Fruit fly (Drosophila melanogaster) whole organism, wandering third instar larva: Measurements from ENCODE around the gene ben.

ENCODE experiments used
- Abd-B ChIP-seq: fragments of >200 bp; optimal IDR thresholded peaks from 2 replicates; lab custom pipeline; 2017; ENCODE audit warnings: missing biosample characterization, missing genetic modification characterization
- CG32264 ChIP-seq: fragments of 200-800 bp; sonication (Bioruptor generic); optimal IDR thresholded peaks from 2 replicates; lab custom pipeline; 2016; ENCODE audit warnings: missing biosample characterization, missing genetic modification characterization
- CG9705 ChIP-seq: fragments of 200-800 bp; sonication (Bioruptor generic); optimal IDR thresholded peaks from 2 replicates; lab custom pipeline; 2018; ENCODE audit warnings: missing biosample characterization, mild to moderate bottlenecking, missing genetic modification characterization
- CrebA ChIP-seq: fragments of 200-800 bp; sonication (Bioruptor generic); optimal IDR thresholded peaks from 2 replicates; lab custom pipeline; 2016; ENCODE audit warnings: missing biosample characterization, mild to moderate bottlenecking, missing genetic modification characterization, borderline replicate concordance
- Dif ChIP-seq: fragments of 200-275, 200-300 bp; sonication (Bioruptor generic); optimal IDR thresholded peaks from 2 replicates; lab custom pipeline; 2018; ENCODE audit warnings: missing biosample characterization, missing genetic modification characterization; ENCODE audit not compliant: partially characterized antibody
- GATAd ChIP-seq: sonication (Bioruptor generic); optimal IDR thresholded peaks from 2 replicates; lab custom pipeline; 2016; ENCODE audit warnings: missing biosample characterization, missing genetic modification characterization
- HLH106 ChIP-seq: fragments of 200-800 bp; optimal IDR thresholded peaks from 3 replicates; lab custom pipeline; 2019; ENCODE audit warnings: missing biosample characterization, mild to moderate bottlenecking, missing genetic modification characterization, moderate library complexity
- Hnf4 ChIP-seq: fragments of 200-800 bp; sonication (Bioruptor generic); optimal IDR thresholded peaks from 2 replicates; lab custom pipeline; 2016; ENCODE audit warnings: missing biosample characterization, mild to moderate bottlenecking, missing genetic modification characterization
- Hr78 ChIP-seq: fragments of >200 bp; optimal IDR thresholded peaks from 2 replicates; lab custom pipeline; 2017; ENCODE audit warnings: missing biosample characterization, missing genetic modification characterization
- Hr83 ChIP-seq: fragments of 200-300 bp; sonication (Bioruptor generic); optimal IDR thresholded peaks from 2 replicates; lab custom pipeline; 2016; ENCODE audit warnings: missing biosample characterization, mild to moderate bottlenecking, missing genetic modification characterization, moderate library complexity; ENCODE audit not compliant: poor library complexity, severe bottlenecking
- Jra ChIP-seq: sonication (Bioruptor generic); optimal IDR thresholded peaks from 2 replicates; lab custom pipeline; 2016; ENCODE audit warnings: missing biosample characterization, missing genetic modification characterization
- Mio ChIP-seq: sonication (Bioruptor generic); optimal IDR thresholded peaks from 2 replicates; lab custom pipeline; 2016; ENCODE audit warnings: missing biosample characterization, missing genetic modification characterization
- Myc ChIP-seq: fragments of >200 bp; optimal IDR thresholded peaks from 2 replicates; lab custom pipeline; 2017
- N ChIP-seq: fragments of >200 bp; optimal IDR thresholded peaks from 2 replicates; lab custom pipeline; 2018; ENCODE audit warnings: missing biosample characterization, missing external identifiers, missing genetic modification characterization
- OdsH ChIP-seq: fragments of 200-800 bp; sonication (Bioruptor generic); optimal IDR thresholded peaks from 2 replicates; lab custom pipeline; 2016; ENCODE audit warnings: missing biosample characterization, mild to moderate bottlenecking, missing genetic modification characterization
- Rel ChIP-seq, 2 experiments: fragments of 200-800 bp; sonication (Bioruptor generic) in 1 of 2; optimal IDR thresholded peaks; 2 replicates in 1 of 2; 3 replicates in 1 of 2; lab custom pipeline; 2016 to 2019; ENCODE audit warnings: mild to moderate bottlenecking in 2 of 2, missing biosample characterization in 2 of 2, missing genetic modification characterization in 2 of 2, moderate library complexity in 1 of 2
- Sp1 ChIP-seq: fragments of 200-800 bp; sonication (Bioruptor generic); optimal IDR thresholded peaks from 3 replicates; lab custom pipeline; 2019; ENCODE audit warnings: missing biosample characterization, mild to moderate bottlenecking, missing genetic modification characterization, moderate library complexity
- Vsx2 ChIP-seq: fragments of 200-300, 225-300 bp; sonication (Bioruptor generic); optimal IDR thresholded peaks from 2 replicates; lab custom pipeline; 2018; ENCODE audit warnings: missing biosample characterization, missing genetic modification characterization; ENCODE audit not compliant: partially characterized antibody
- br ChIP-seq: fragments of 200-800 bp; sonication (Bioruptor generic); optimal IDR thresholded peaks from 2 replicates; lab custom pipeline; 2016; ENCODE audit warnings: missing biosample characterization, missing genetic modification characterization
- brk ChIP-seq: fragments of 200-800 bp; sonication (Bioruptor generic); optimal IDR thresholded peaks from 2 replicates; lab custom pipeline; 2016; ENCODE audit warnings: missing biosample characterization, mild to moderate bottlenecking, missing genetic modification characterization
- dl ChIP-seq, 2 experiments: fragments of 175-275, 200-275 bp in 1 of 2; fragments of 200-275 bp in 1 of 2; sonication (Bioruptor generic); optimal IDR thresholded peaks; lab custom pipeline; 2018; ENCODE audit warnings: mild to moderate bottlenecking in 2 of 2, missing biosample characterization in 2 of 2, missing genetic modification characterization in 2 of 2, moderate library complexity in 2 of 2; ENCODE audit not compliant: partially characterized antibody in 2 of 2, insufficient read depth in 1 of 2
- dmrt93B ChIP-seq: fragments of 200-800 bp; sonication (Bioruptor generic); optimal IDR thresholded peaks from 2 replicates; lab custom pipeline; 2018; ENCODE audit warnings: missing biosample characterization, mild to moderate bottlenecking, missing genetic modification characterization
- dsf ChIP-seq: sonication (Bioruptor generic); optimal IDR thresholded peaks from 2 replicates; lab custom pipeline; 2016; ENCODE audit warnings: missing biosample characterization, missing genetic modification characterization, borderline replicate concordance
- ey ChIP-seq: fragments of 200-800 bp; sonication (Bioruptor generic); optimal IDR thresholded peaks from 2 replicates; lab custom pipeline; 2016; ENCODE audit warnings: missing biosample characterization, missing genetic modification characterization
- foxo ChIP-seq, 2 experiments: fragments of 200-800 bp; sonication (Bioruptor generic); optimal IDR thresholded peaks; 2 replicates in 1 of 2; 3 replicates in 1 of 2; lab custom pipeline; 2016 to 2017; ENCODE audit warnings: missing biosample characterization in 2 of 2, missing genetic modification characterization in 2 of 2
- fru ChIP-seq: fragments of 200-800 bp; sonication (Bioruptor generic); optimal IDR thresholded peaks from 3 replicates; lab custom pipeline; 2016; ENCODE audit warnings: missing biosample characterization, mild to moderate bottlenecking, missing genetic modification characterization
- h ChIP-seq: fragments of 200-800 bp; sonication (Bioruptor generic); optimal IDR thresholded peaks from 3 replicates; lab custom pipeline; 2016; ENCODE audit warnings: missing biosample characterization, mild to moderate bottlenecking, missing genetic modification characterization
- jim ChIP-seq: fragments of 175-275, 200-325 bp; sonication (Bioruptor generic); optimal IDR thresholded peaks from 2 replicates; lab custom pipeline; 2016; ENCODE audit warnings: missing biosample characterization, mild to moderate bottlenecking, missing genetic modification characterization
- lola ChIP-seq: fragments of >200 bp; optimal IDR thresholded peaks from 2 replicates; lab custom pipeline; 2017; ENCODE audit warnings: missing biosample characterization, missing genetic modification characterization
- pan ChIP-seq: fragments of >200 bp; optimal IDR thresholded peaks from 2 replicates; lab custom pipeline; 2017
- psq ChIP-seq: fragments of 200-800 bp; sonication (Bioruptor generic); optimal IDR thresholded peaks from 3 replicates; lab custom pipeline; 2017; ENCODE audit warnings: missing biosample characterization, mild to moderate bottlenecking, missing genetic modification characterization, moderate library complexity
- rgr ChIP-seq: fragments of 200-800 bp; sonication (Bioruptor generic); optimal IDR thresholded peaks from 3 replicates; lab custom pipeline; 2016; ENCODE audit warnings: missing biosample characterization, mild to moderate bottlenecking, missing genetic modification characterization
- sage ChIP-seq: fragments of 200-800 bp; sonication (Bioruptor generic); optimal IDR thresholded peaks from 2 replicates; lab custom pipeline; 2016; ENCODE audit warnings: missing biosample characterization, mild to moderate bottlenecking, missing genetic modification characterization
- sv ChIP-seq: fragments of 200-800 bp; sonication (Bioruptor generic); optimal IDR thresholded peaks from 3 replicates; lab custom pipeline; 2016; ENCODE audit warnings: missing biosample characterization, missing genetic modification characterization
- tai ChIP-seq: sonication (Bioruptor generic); optimal IDR thresholded peaks from 2 replicates; lab custom pipeline; 2016; ENCODE audit warnings: missing biosample characterization, missing genetic modification characterization
- usp ChIP-seq: fragments of >200 bp; optimal IDR thresholded peaks from 2 replicates; lab custom pipeline; 2017; ENCODE audit warnings: missing biosample characterization, missing genetic modification characterization
- woc ChIP-seq: sonication (Bioruptor generic); optimal IDR thresholded peaks from 2 replicates; lab custom pipeline; 2016; ENCODE audit warnings: missing biosample characterization, mild to moderate bottlenecking, missing genetic modification characterization

ben gene

dm6 chrX:13986496-13986895 lies 9.6 kb upstream of the ben start (continued):
- no peak for TF ChIP-seq Hnf4
- no peak for TF ChIP-seq pan
- no peak for TF ChIP-seq tai (GFP tag; lab: Kevin White, UChicago)
- no peak for TF ChIP-seq Vsx2 (GFP tag; lab: Kevin White, UChicago)
- no peak for TF ChIP-seq CG9705
- TF ChIP-seq woc = no peak
- no peak for TF ChIP-seq CG32264
- TF ChIP-seq CrebA (GFP tag; lab: Kevin White, UChicago) = no peak
- peak; percentile 13 for TF ChIP-seq jim (GFP tag; lab: Kevin White, UChicago)
- TF ChIP-seq brk (GFP tag; lab: Kevin White, UChicago) = no peak
- peak; percentile 77 for TF ChIP-seq N (GFP tag; lab: Kevin White, UChicago)
- no peak for TF ChIP-seq foxo (GFP tag; optimal IDR thresholded peaks at IDR 0.05; lab: Kevin White, UChicago)

dm6 chrX:13988861-13989260 lies 7.3 kb upstream of the ben start:
- TF ChIP-seq Dif (GFP tag; lab: Kevin White, UChicago) = peak; percentile 72
- no peak for TF ChIP-seq tai (GFP tag; lab: Kevin White, UChicago)
- no peak for TF ChIP-seq CG9705
- TF ChIP-seq fru = no peak
- TF ChIP-seq foxo (GFP tag; optimal IDR thresholded peaks at IDR 0.05; lab: Kevin White, UChicago) = peak in 1 of 2 experiments; percentile 13
- no peak for TF ChIP-seq rgr
- no peak for TF ChIP-seq br (GFP tag; lab: Kevin White, UChicago)
- no peak for TF ChIP-seq Hr83 (GFP tag; lab: Kevin White, UChicago)
- no peak for TF ChIP-seq HLH106
- TF ChIP-seq h = no peak
- TF ChIP-seq Myc = no peak
- no peak for TF ChIP-seq lola (GFP tag; lab: Kevin White, UChicago)
- no peak for TF ChIP-seq ey
- TF ChIP-seq Sp1 (GFP tag; lab: Kevin White, UChicago) = peak; percentile 73
- TF ChIP-seq psq (GFP tag; lab: Kevin White, UChicago) = no peak
- TF ChIP-seq pan = no peak
- TF ChIP-seq Mio = no peak
- TF ChIP-seq Rel (GFP tag; optimal IDR thresholded peaks at IDR 0.05; lab: Kevin White, UChicago) = peak; percentile 68
- TF ChIP-seq Rel (tag; optimal IDR thresholded peaks at IDR 0.05; lab: Kevin White, UChicago) = peak; percentile 23
- TF ChIP-seq Abd-B (GFP tag; lab: Kevin White, UChicago) = no peak
- TF ChIP-seq Jra = no peak
- TF ChIP-seq usp = no peak
- peak; percentile 9 for TF ChIP-seq CrebA (GFP tag; lab: Kevin White, UChicago)
- no peak for TF ChIP-seq jim (GFP tag; lab: Kevin White, UChicago)
- no peak for TF ChIP-seq Hr78 (GFP tag; lab: Kevin White, UChicago)
- TF ChIP-seq sv (GFP tag; lab: Kevin White, UChicago) = no peak
- no peak for TF ChIP-seq OdsH (GFP tag; lab: Kevin White, UChicago)
- peak; percentile 25 for TF ChIP-seq sage
- TF ChIP-seq CG32264 = no peak
- TF ChIP-seq dl (GFP tag; optimal IDR thresholded peaks at IDR 0.05; lab: Kevin White, UChicago; ENCODE audit: insufficient read depth in 1 of 2, partially characterized antibody in 2 of 2) = peak in 1 of 2 experiments; percentile 10
- TF ChIP-seq N (GFP tag; lab: Kevin White, UChicago) = no peak
- TF ChIP-seq GATAd = no peak
- TF ChIP-seq dsf = no peak
- TF ChIP-seq, all 38 proteins: peak for 7

dm6 chrX:13990474-13991221 lies 5.5 kb upstream of the ben start, which contains the start of gene mamo:
mamo (minus strand) TSS chrX:13990527.
- TF ChIP-seq psq (GFP tag; lab: Kevin White, UChicago) (peak; percentile 80), Abd-B (GFP tag; lab: Kevin White, UChicago) (no peak), CrebA (GFP tag; lab: Kevin White, UChicago) (peak; percentile 95), dmrt93B (GFP tag; lab: Kevin White, UChicago) (peak; percentile 47), brk (GFP tag; lab: Kevin White, UChicago) (peak; percentile 19), woc (peak; percentile 23), Sp1 (GFP tag; lab: Kevin White, UChicago) (peak; percentile 97), fru (peak; percentile 67), OdsH (GFP tag; lab: Kevin White, UChicago) (no peak), Mio (peak; percentile 13), dl (GFP tag; optimal IDR thresholded peaks at IDR 0.05; lab: Kevin White, UChicago; ENCODE audit: insufficient read depth in 1 of 2, partially characterized antibody in 2 of 2) (peak in 1 of 2 experiments; percentile 19), sage (peak; percentile 86), Hr78 (GFP tag; lab: Kevin White, UChicago) (no peak), Rel (GFP tag; optimal IDR thresholded peaks at IDR 0.05; lab: Kevin White, UChicago) (peak; percentile 76), Rel (tag; optimal IDR thresholded peaks at IDR 0.05; lab: Kevin White, UChicago) (peak; percentile 82), h (peak; percentile 15), Hr83 (GFP tag; lab: Kevin White, UChicago) (peak; percentile 49), Vsx2 (GFP tag; lab: Kevin White, UChicago) (no peak), jim (GFP tag; lab: Kevin White, UChicago) (peak; percentile 97), CG32264 (peak; percentile 55), foxo (GFP tag; optimal IDR thresholded peaks at IDR 0.05; lab: Kevin White, UChicago) (peak in 1 of 2 experiments; percentile 72), Dif (GFP tag; lab: Kevin White, UChicago) (peak; percentile 24), br (GFP tag; lab: Kevin White, UChicago) (peak; percentile 77), CG9705 (peak; percentile 75), lola (GFP tag; lab: Kevin White, UChicago) (no peak), N (GFP tag; lab: Kevin White, UChicago) (peak; percentile 84), Hnf4 (peak; percentile 66), HLH106 (peak; percentile 57), rgr (peak; percentile 47), tai (GFP tag; lab: Kevin White, UChicago) (peak; percentile 16), dsf (no peak)
